Worm (Caenorhabditis elegans) whole organism, L1 larva: ENCODE measurements around the gene fsn-1.

Source experiments
- ceh-88 ChIP-seq: fragments of 200-800 bp; sonication (Bioruptor generic); IDR thresholded peaks from 2 replicates; pipeline ENCODE4 v1.3.6; 2022; ENCODE audit warnings: missing genetic modification characterization, missing compliant biosample characterization
- elt-3 ChIP-seq, 6 experiments: fragments of 150-350 bp in 1 of 6; sonication (generic microtip); optimal IDR thresholded peaks; 2 replicates each; lab custom pipeline; 2017 to 2018; ENCODE audit warnings: missing biosample characterization in 6 of 6, missing genetic modification characterization in 6 of 6, inconsistent platforms in 1 of 6
- fos-1 ChIP-seq: fragments of 150-350 bp; optimal IDR thresholded peaks from 2 replicates; lab custom pipeline; 2014; ENCODE audit warnings: missing biosample characterization, missing genetic modification characterization
- lin-13 ChIP-seq: fragments of 150-350 bp; optimal IDR thresholded peaks from 2 replicates; lab custom pipeline; 2014; ENCODE audit warnings: missing biosample characterization, missing genetic modification reagents, missing genetic modification characterization
- lsy-2 ChIP-seq, 2 experiments: fragments of 150-350 bp; optimal IDR thresholded peaks; 2 replicates each; lab custom pipeline; 2014; ENCODE audit warnings: missing biosample characterization in 2 of 2, missing genetic modification characterization in 2 of 2
- mdl-1 ChIP-seq, 2 experiments: fragments of 150-350 bp; optimal IDR thresholded peaks; 2 replicates each; lab custom pipeline; 2014 to 2017; ENCODE audit warnings: missing biosample characterization in 2 of 2, missing genetic modification characterization in 2 of 2, inconsistent platforms in 1 of 2
- nhr-77 ChIP-seq: fragments of 150-350 bp; optimal IDR thresholded peaks from 2 replicates; lab custom pipeline; 2014; ENCODE audit warnings: missing biosample characterization, missing genetic modification characterization
- snu-23 ChIP-seq: sonication (generic microtip); optimal IDR thresholded peaks from 2 replicates; lab custom pipeline; 2016; ENCODE audit warnings: missing genetic modification characterization, missing compliant biosample characterization
- swsn-7 ChIP-seq: sonication (generic microtip); optimal IDR thresholded peaks from 2 replicates; lab custom pipeline; 2016; ENCODE audit warnings: missing genetic modification characterization, missing compliant biosample characterization
- tbx-2 ChIP-seq: sonication (generic microtip); optimal IDR thresholded peaks from 2 replicates; lab custom pipeline; 2016; ENCODE audit warnings: missing genetic modification characterization, missing compliant biosample characterization
- unc-62 ChIP-seq: fragments of 150-350 bp; optimal IDR thresholded peaks from 2 replicates; lab custom pipeline; 2014; ENCODE audit warnings: missing biosample characterization, missing genetic modification reagents, missing genetic modification characterization
- zag-1 ChIP-seq: fragments of 150-350 bp; optimal IDR thresholded peaks from 2 replicates; lab custom pipeline; 2014; ENCODE audit warnings: missing biosample characterization, missing genetic modification characterization

DNA sequence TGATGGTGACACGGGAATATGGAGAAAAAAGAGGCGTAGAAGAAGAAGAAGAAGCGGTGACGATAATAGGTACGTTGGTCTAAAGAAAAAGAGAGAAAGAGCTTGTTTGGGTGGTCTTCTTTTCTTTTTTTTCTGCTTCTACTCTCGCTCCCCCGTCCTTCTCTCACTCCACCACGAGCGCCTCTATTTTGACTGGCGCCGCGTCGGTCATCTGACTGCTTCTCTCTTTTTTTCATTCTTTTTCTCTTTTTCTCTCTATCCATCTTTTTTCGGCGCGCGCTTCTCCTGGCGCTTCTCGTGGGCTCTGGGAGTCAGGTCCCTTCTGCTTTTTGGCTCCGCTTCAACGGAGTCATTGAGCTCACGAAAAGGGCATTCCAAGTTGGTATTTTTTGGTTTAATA lies 13.2 kb downstream of the fsn-1 start:
- TF ChIP-seq zag-1 (tag; lab: Kevin White, UChicago) (no peak), nhr-77 (tag; lab: Kevin White, UChicago) (no peak), unc-62 (GFP tag; lab: Kevin White, UChicago) (no peak), elt-3 (tag; optimal IDR thresholded peaks at IDR 0.05; lab: Kevin White, UChicago) (no peak), mdl-1 (tag; optimal IDR thresholded peaks at IDR 0.05; lab: Kevin White, UChicago) (peak in 1 of 2 experiments; percentile 19), fos-1 (no peak), lin-13 (GFP tag; lab: Kevin White, UChicago) (no peak), lsy-2 (tag; optimal IDR thresholded peaks at IDR 0.05; lab: Kevin White, UChicago) (peak; percentile 25 to 57), snu-23 (GFP tag; lab: Kevin White, UChicago) (peak; percentile 57), tbx-2 (tag; lab: Kevin White, UChicago) (peak; percentile 32), swsn-7 (tag; lab: Kevin White, UChicago) (peak; percentile 44), ceh-88 (GFP tag; lab: Robert Waterston, UW) (no peak)
